Worm (Caenorhabditis elegans): ENCODE results near the gene F44E5.1.
A peak's percentile ranks its signal among the peaks of the same experiment; 100 is the strongest.

The F44E5.1 gene

DNA sequence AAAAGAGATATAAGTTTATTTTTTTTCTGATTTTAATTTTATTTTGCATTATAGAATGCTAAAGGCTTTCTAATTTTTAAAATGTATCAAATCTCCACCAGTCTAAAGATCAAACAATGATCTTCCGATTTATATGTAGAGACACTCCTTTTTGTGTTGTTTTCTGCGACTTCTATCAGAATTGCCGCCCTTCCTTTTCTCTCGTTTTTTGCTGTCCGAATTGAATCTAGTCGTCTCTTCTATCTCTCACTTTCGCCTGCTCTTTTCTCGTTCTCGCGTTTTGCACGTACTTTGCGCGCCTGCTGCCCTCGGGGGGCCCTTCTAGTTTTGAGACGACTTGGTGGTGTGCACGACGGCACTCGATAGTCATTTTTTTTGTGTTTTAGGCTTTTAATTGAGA is 50.0 kb downstream of the F44E5.1 start (continued):
- TF ChIP-seq mes-2 (tag; optimal IDR thresholded peaks at IDR 0.05; ENCODE audit: poor library complexity, severe bottlenecking) = peak; percentile 18
